Worm (Caenorhabditis elegans) whole organism, L3 larva: ENCODE results near the gene K09H11.9.

Experiments used
- ama-1 ChIP-seq: fragments of 150-350 bp; optimal IDR thresholded peaks from 2 replicates; lab custom pipeline; 2018
- ceh-28 ChIP-seq: fragments of 150-350 bp; optimal IDR thresholded peaks from 2 replicates; lab custom pipeline; 2014; ENCODE audit warnings: missing biosample characterization, missing genetic modification reagents, missing genetic modification characterization
- elt-3 ChIP-seq, 3 experiments: fragments of 150-350 bp in 1 of 3; sonication (generic microtip) in 2 of 3; optimal IDR thresholded peaks; 2 replicates in 2 of 3; 4 replicates in 1 of 3; lab custom pipeline; 2014 to 2017; ENCODE audit warnings: missing biosample characterization in 3 of 3, missing genetic modification characterization in 3 of 3
- fkh-10 ChIP-seq: sonication (generic microtip); optimal IDR thresholded peaks from 2 replicates; lab custom pipeline; 2017; ENCODE audit warnings: missing biosample characterization, missing genetic modification reagents, missing genetic modification characterization
- pha-4 ChIP-seq: fragments of 150-350 bp; optimal IDR thresholded peaks from 2 replicates; lab custom pipeline; 2014; ENCODE audit warnings: missing biosample characterization, missing genetic modification reagents, missing genetic modification characterization
- unc-62 ChIP-seq: fragments of 150-350 bp; sonication (generic microtip); optimal IDR thresholded peaks from 4 replicates; lab custom pipeline; 2014; ENCODE audit warnings: missing biosample characterization, missing genetic modification reagents, missing genetic modification characterization

ce11 chrV:5716508-5716907 is at the start of gene K09H11.9:
- TF ChIP-seq elt-3 (tag; optimal IDR thresholded peaks at IDR 0.05; lab: Kevin White, UChicago) (no peak), fkh-10 (GFP tag; lab: Kevin White, UChicago) (no peak), ceh-28 (tag; lab: Kevin White, UChicago) (no peak), pha-4 (tag; lab: Kevin White, UChicago) (no peak), ama-1 (lab: Kevin White, UChicago) (no peak), unc-62 (GFP tag; lab: Kevin White, UChicago) (no peak)
